Fruit fly (Drosophila melanogaster): Measurements from ENCODE around the gene CG14332.

- TF ChIP-seq rgr (GFP tag; optimal IDR thresholded peaks at IDR 0.05) (no peak), br (GFP tag; optimal IDR thresholded peaks at IDR 0.05) (no peak), dl (GFP tag; optimal IDR thresholded peaks at IDR 0.05; ENCODE audit: insufficient read depth in 1 of 2, partially characterized antibody in 2 of 2) (no peak), OdsH (GFP tag; optimal IDR thresholded peaks at IDR 0.05) (no peak), dsf (GFP tag; optimal IDR thresholded peaks at IDR 0.05; ENCODE audit: borderline replicate concordance) (no peak), Hnf4 (GFP tag; optimal IDR thresholded peaks at IDR 0.05) (no peak), Hr78 (GFP tag; optimal IDR thresholded peaks at IDR 0.05) (no peak), fru (GFP tag; optimal IDR thresholded peaks at IDR 0.05) (no peak), Rel (GFP tag; optimal IDR thresholded peaks at IDR 0.05) (no peak), Rel (tag; optimal IDR thresholded peaks at IDR 0.05) (no peak), psq (GFP tag; optimal IDR thresholded peaks at IDR 0.05) (no peak), Dfd (GFP tag; optimal IDR thresholded peaks at IDR 0.05) (no peak)
Observed at dm6 chr3R:17420338-17420737, 1.7 kb downstream of the CG14332 start, which contains the start of gene CG42835.

Measured in whole organism, wandering third instar larva.